Fruit fly (Drosophila melanogaster) whole organism, embryonic: Measurements from ENCODE around the gene Arp10.

ENCODE experiments used
- BEAF-32 ChIP-seq: fragments of 200-800 bp; sonication (Bioruptor generic); optimal IDR thresholded peaks from 3 replicates; lab custom pipeline; 2017; ENCODE audit warnings: missing biosample characterization, missing genetic modification characterization, mild to moderate bottlenecking, moderate library complexity, missing genetic modification reagents
- CG10654 ChIP-seq: fragments of 200-800 bp; sonication (Bioruptor generic); optimal IDR thresholded peaks from 2 replicates; lab custom pipeline; 2016; ENCODE audit warnings: missing biosample characterization, missing genetic modification characterization
- CG11085 ChIP-seq: fragments of 200-800 bp; sonication (Bioruptor generic); IDR thresholded peaks from 2 replicates; pipeline ENCODE4 v1.3.6; 2022; ENCODE audit warnings: missing biosample characterization, missing genetic modification characterization
- CG11696 ChIP-seq: fragments of 200-800 bp; sonication (Bioruptor generic); IDR thresholded peaks from 2 replicates; pipeline ENCODE4 v1.3.6; 2022; ENCODE audit warnings: missing biosample characterization, missing genetic modification characterization
- CG12219 ChIP-seq: fragments of 200-800 bp; sonication (Bioruptor generic); optimal IDR thresholded peaks from 3 replicates; lab custom pipeline; 2018; ENCODE audit warnings: missing biosample characterization, mild to moderate bottlenecking, missing genetic modification characterization
- CG1233 ChIP-seq: fragments of 200-800 bp; sonication (Bioruptor generic); optimal IDR thresholded peaks from 4 replicates; lab custom pipeline; 2018; ENCODE audit warnings: missing biosample characterization, mild to moderate bottlenecking, missing genetic modification characterization
- CG12769 ChIP-seq: fragments of 200-800 bp; sonication (Bioruptor generic); optimal IDR thresholded peaks from 2 replicates; lab custom pipeline; 2019; ENCODE audit warnings: missing biosample characterization, mild to moderate bottlenecking, missing genetic modification characterization, moderate library complexity
- CG14667 ChIP-seq: fragments of 200-800 bp; sonication (Bioruptor generic); IDR thresholded peaks from 2 replicates; pipeline ENCODE4 v1.3.6; 2022; ENCODE audit warnings: missing biosample characterization, missing genetic modification characterization
- CG1602 ChIP-seq: fragments of 200-800 bp; sonication (Bioruptor generic); optimal IDR thresholded peaks from 3 replicates; lab custom pipeline; 2016; ENCODE audit warnings: missing biosample characterization, missing genetic modification characterization
- CG1603 ChIP-seq: fragments of 200-800 bp; sonication (Bioruptor generic); optimal IDR thresholded peaks from 2 replicates; lab custom pipeline; 2019; ENCODE audit warnings: missing biosample characterization, mild to moderate bottlenecking, missing genetic modification characterization, moderate library complexity
- CG1647 ChIP-seq: fragments of 200-800 bp; sonication (Bioruptor generic); optimal IDR thresholded peaks from 3 replicates; lab custom pipeline; 2016; ENCODE audit warnings: missing biosample characterization, missing genetic modification characterization
- CG30020 ChIP-seq: fragments of 200-800 bp; optimal IDR thresholded peaks from 2 replicates; lab custom pipeline; 2019; ENCODE audit warnings: missing biosample characterization, mild to moderate bottlenecking, missing genetic modification characterization, moderate library complexity
- CG4404 ChIP-seq: fragments of 200-800 bp; sonication (Bioruptor generic); IDR thresholded peaks from 2 replicates; pipeline ENCODE4 v1.3.6; 2022; ENCODE audit warnings: missing biosample characterization, missing genetic modification characterization
- CG6654 ChIP-seq: fragments of 200-800 bp; sonication (Bioruptor generic); optimal IDR thresholded peaks from 2 replicates; lab custom pipeline; 2017; ENCODE audit warnings: missing biosample characterization, mild to moderate bottlenecking, missing genetic modification characterization
- CG6765 ChIP-seq: fragments of 200-800 bp; sonication (Bioruptor generic); optimal IDR thresholded peaks from 3 replicates; lab custom pipeline; 2017; ENCODE audit warnings: missing biosample characterization, mild to moderate bottlenecking, missing genetic modification characterization
- CG9215 ChIP-seq: fragments of 200-800 bp; sonication (Bioruptor generic); IDR thresholded peaks from 2 replicates; pipeline ENCODE4 v1.3.6; 2022; ENCODE audit warnings: missing biosample characterization, missing genetic modification characterization
- Elba2 ChIP-seq: fragments of 200-800 bp; sonication (Bioruptor generic); optimal IDR thresholded peaks from 3 replicates; lab custom pipeline; 2016; ENCODE audit warnings: missing biosample characterization, missing genetic modification characterization
- HLHmδ ChIP-seq: fragments of 200-800 bp; sonication (Bioruptor generic); optimal IDR thresholded peaks from 2 replicates; lab custom pipeline; 2018; ENCODE audit warnings: missing biosample characterization, mild to moderate bottlenecking, missing genetic modification characterization, moderate library complexity
- Hr39 ChIP-seq: fragments of >200 bp; optimal IDR thresholded peaks from 2 replicates; lab custom pipeline; 2017
- Hsf ChIP-seq: fragments of 200-800 bp; sonication (Bioruptor generic); optimal IDR thresholded peaks from 3 replicates; lab custom pipeline; 2016; ENCODE audit warnings: missing biosample characterization, missing genetic modification characterization
- Kr ChIP-seq: fragments of 200-800 bp; sonication (Bioruptor generic); optimal IDR thresholded peaks from 2 replicates; lab custom pipeline; 2017; ENCODE audit warnings: missing biosample characterization, mild to moderate bottlenecking, missing genetic modification characterization
- Mrtf ChIP-seq: fragments of 200-800 bp; sonication (Bioruptor generic); IDR thresholded peaks from 3 replicates; pipeline ENCODE4 v1.3.6; 2022; ENCODE audit warnings: missing biosample characterization, missing genetic modification characterization
- NFAT ChIP-seq: fragments of 200-800 bp; sonication (Bioruptor generic); IDR thresholded peaks from 2 replicates; pipeline ENCODE4 v1.3.6; 2022; ENCODE audit warnings: missing biosample characterization, missing genetic modification characterization
- NK7.1 ChIP-seq: fragments of 200-800 bp; sonication (Bioruptor generic); optimal IDR thresholded peaks from 3 replicates; lab custom pipeline; 2016; ENCODE audit warnings: missing biosample characterization, missing genetic modification characterization
- Nf-YB ChIP-seq: fragments of 200-800 bp; sonication (Bioruptor generic); optimal IDR thresholded peaks from 3 replicates; lab custom pipeline; 2019; ENCODE audit warnings: missing biosample characterization, mild to moderate bottlenecking, missing genetic modification characterization, moderate library complexity
- Sox100B ChIP-seq: fragments of 200-800 bp; sonication (Bioruptor generic); optimal IDR thresholded peaks from 3 replicates; lab custom pipeline; 2018; ENCODE audit warnings: missing biosample characterization, mild to moderate bottlenecking, missing genetic modification characterization
- Sox102F ChIP-seq: fragments of 200-800 bp; sonication (Bioruptor generic); optimal IDR thresholded peaks from 2 replicates; lab custom pipeline; 2018; ENCODE audit warnings: missing biosample characterization, mild to moderate bottlenecking, missing genetic modification characterization, moderate library complexity
- Spps ChIP-seq: fragments of 200-800 bp; sonication (Bioruptor generic); optimal IDR thresholded peaks from 2 replicates; lab custom pipeline; 2018; ENCODE audit warnings: missing biosample characterization, mild to moderate bottlenecking, missing genetic modification characterization
- Stat92E ChIP-seq, 3 experiments: fragments of >200 bp in 2 of 3; fragments of 200-800 bp in 1 of 3; sonication (Bioruptor generic) in 1 of 3; optimal IDR thresholded peaks; 2 replicates each; lab custom pipeline; 2017 to 2019; ENCODE audit warnings: missing biosample characterization in 3 of 3, missing genetic modification characterization in 3 of 3, mild to moderate bottlenecking in 1 of 3, moderate library complexity in 1 of 3
- Xbp1 ChIP-seq: fragments of 200-800 bp; sonication (Bioruptor generic); optimal IDR thresholded peaks from 3 replicates; lab custom pipeline; 2016; ENCODE audit warnings: missing biosample characterization, mild to moderate bottlenecking, missing genetic modification characterization
- YL-1 ChIP-seq: fragments of 200-800 bp; sonication (Bioruptor generic); optimal IDR thresholded peaks from 3 replicates; lab custom pipeline; 2017; ENCODE audit warnings: missing biosample characterization, mild to moderate bottlenecking, missing genetic modification characterization
- aop ChIP-seq: fragments of 200-800 bp; sonication (Bioruptor generic); IDR thresholded peaks from 2 replicates; pipeline ENCODE4 v1.3.6; 2022; ENCODE audit warnings: missing biosample characterization, missing genetic modification characterization
- chif ChIP-seq, 2 experiments: fragments of 200-800 bp; sonication (Bioruptor generic); optimal IDR thresholded peaks; 3 replicates each; lab custom pipeline; 2016; ENCODE audit warnings: missing biosample characterization in 2 of 2, missing genetic modification characterization in 2 of 2
- chn ChIP-seq: fragments of 200-800 bp; sonication (Bioruptor generic); optimal IDR thresholded peaks from 2 replicates; lab custom pipeline; 2016; ENCODE audit warnings: missing biosample characterization, missing genetic modification characterization
- fd3F ChIP-seq: fragments of 200-800 bp; sonication (Bioruptor generic); optimal IDR thresholded peaks from 2 replicates; lab custom pipeline; 2018; ENCODE audit warnings: missing biosample characterization, mild to moderate bottlenecking, missing genetic modification characterization, moderate library complexity
- fd64A ChIP-seq: fragments of 200-800 bp; sonication (Bioruptor generic); optimal IDR thresholded peaks from 3 replicates; lab custom pipeline; 2018; ENCODE audit warnings: missing biosample characterization, mild to moderate bottlenecking, missing genetic modification characterization
- fd96Cb ChIP-seq: fragments of 200-800 bp; sonication (Bioruptor generic); optimal IDR thresholded peaks from 2 replicates; lab custom pipeline; 2018; ENCODE audit warnings: missing biosample characterization, mild to moderate bottlenecking, missing genetic modification characterization, moderate library complexity
- fru ChIP-seq: fragments of >200 bp; optimal IDR thresholded peaks from 2 replicates; lab custom pipeline; 2017
- gsb ChIP-seq: fragments of 200-800 bp; sonication (Bioruptor generic); IDR thresholded peaks from 2 replicates; pipeline ENCODE4 v1.3.6; 2022; ENCODE audit warnings: missing biosample characterization, missing genetic modification characterization
- hb ChIP-seq: fragments of 200-800 bp; sonication (Bioruptor generic); IDR thresholded peaks from 3 replicates; pipeline ENCODE4 v1.3.6; 2022; ENCODE audit warnings: missing biosample characterization, missing genetic modification characterization; ENCODE audit not compliant: partially characterized antibody
- kah ChIP-seq: fragments of 200-800 bp; sonication (Bioruptor generic); optimal IDR thresholded peaks from 2 replicates; lab custom pipeline; 2018; ENCODE audit warnings: missing biosample characterization, mild to moderate bottlenecking, missing genetic modification characterization
- lbe ChIP-seq: fragments of 200-800 bp; sonication (Bioruptor generic); optimal IDR thresholded peaks from 2 replicates; lab custom pipeline; 2016; ENCODE audit warnings: missing biosample characterization, mild to moderate bottlenecking, missing genetic modification characterization
- luna ChIP-seq: fragments of 200-800 bp; sonication (Bioruptor generic); optimal IDR thresholded peaks from 2 replicates; lab custom pipeline; 2016; ENCODE audit warnings: missing biosample characterization, missing genetic modification characterization
- mam ChIP-seq: fragments of 200-800 bp; sonication (Bioruptor generic); optimal IDR thresholded peaks from 3 replicates; lab custom pipeline; 2016; ENCODE audit warnings: missing biosample characterization, missing genetic modification characterization
- mld ChIP-seq: fragments of 200-800 bp; sonication (Bioruptor generic); IDR thresholded peaks from 3 replicates; pipeline ENCODE4 v1.3.6; 2022; ENCODE audit warnings: missing biosample characterization, missing genetic modification characterization; ENCODE audit not compliant: partially characterized antibody
- nmo ChIP-seq: fragments of 200-800 bp; sonication (Bioruptor generic); optimal IDR thresholded peaks from 2 replicates; lab custom pipeline; 2018; ENCODE audit warnings: missing biosample characterization, mild to moderate bottlenecking, missing genetic modification characterization, moderate library complexity
- org-1 ChIP-seq: fragments of 200-800 bp; sonication (Bioruptor generic); optimal IDR thresholded peaks from 2 replicates; lab custom pipeline; 2017; ENCODE audit warnings: missing biosample characterization, missing genetic modification characterization
- pnt ChIP-seq: fragments of 200-800 bp; sonication (Bioruptor generic); optimal IDR thresholded peaks from 3 replicates; lab custom pipeline; 2016; ENCODE audit warnings: missing biosample characterization, missing genetic modification characterization
- ro ChIP-seq: fragments of 200-800 bp; sonication (Bioruptor generic); IDR thresholded peaks from 2 replicates; pipeline ENCODE4 v1.3.6; 2022; ENCODE audit warnings: missing biosample characterization, missing genetic modification characterization
- scrt ChIP-seq: fragments of 200-800 bp; sonication (Bioruptor generic); optimal IDR thresholded peaks from 2 replicates; lab custom pipeline; 2018; ENCODE audit warnings: missing biosample characterization, mild to moderate bottlenecking, missing genetic modification characterization, moderate library complexity
- sim ChIP-seq: fragments of 200-800 bp; sonication (Bioruptor generic); IDR thresholded peaks from 2 replicates; pipeline ENCODE4 v1.3.6; 2022; ENCODE audit warnings: missing biosample characterization, missing genetic modification characterization

Gene Arp10

dm6 chrX:19694792-19695558 lies 49.0 kb upstream of the Arp10 start, which contains the start of gene CG14229 (continued):
- TF ChIP-seq Stat92E (GFP tag; optimal IDR thresholded peaks at IDR 0.05; lab: Kevin White, UChicago): no peak
- no peak for TF ChIP-seq CG10654 (GFP tag; lab: Kevin White, UChicago)
- TF ChIP-seq CG6765 (GFP tag; lab: Kevin White, UChicago): no peak
- TF ChIP-seq chif (GFP tag; optimal IDR thresholded peaks at IDR 0.05; lab: Kevin White, UChicago): no peak
- TF ChIP-seq fd3F (GFP tag; lab: Kevin White, UChicago): no peak
- no peak for TF ChIP-seq NK7.1 (GFP tag; lab: Kevin White, UChicago)
- TF ChIP-seq Sox100B: no peak
- no peak for TF ChIP-seq sim
- TF ChIP-seq BEAF-32: peak; percentile 54
- no peak for TF ChIP-seq mld (GFP tag; lab: Robert Waterston, UW)
- TF ChIP-seq Elba2: peak; percentile 98
- no peak for TF ChIP-seq org-1 (GFP tag; lab: Kevin White, UChicago)
- TF ChIP-seq CG6654 (GFP tag; lab: Kevin White, UChicago): no peak
- no peak for TF ChIP-seq hb (GFP tag; lab: Robert Waterston, UW)
- TF ChIP-seq CG30020 (tag; lab: Kevin White, UChicago): no peak
- TF ChIP-seq fd96Cb (tag; lab: Kevin White, UChicago): no peak
- TF ChIP-seq YL-1: no peak
- no peak for TF ChIP-seq CG1647
- no peak for TF ChIP-seq Nf-YB (GFP tag; lab: Kevin White, UChicago)
- no peak for TF ChIP-seq pnt (GFP tag; lab: Kevin White, UChicago)
- no peak for TF ChIP-seq CG11085
- TF ChIP-seq CG11696 (GFP tag; lab: Robert Waterston, UW): peak; percentile 82
- TF ChIP-seq Sox102F (GFP tag; lab: Kevin White, UChicago): peak; percentile 10
- no peak for TF ChIP-seq fru
- no peak for TF ChIP-seq CG12219 (GFP tag; lab: Kevin White, UChicago)
- no peak for TF ChIP-seq scrt (GFP tag; lab: Kevin White, UChicago)
- peak; percentile 9 for TF ChIP-seq CG1603
- no peak for TF ChIP-seq CG1233 (GFP tag; lab: Kevin White, UChicago)
- TF ChIP-seq aop (GFP tag; lab: Robert Waterston, UW): no peak
- TF ChIP-seq Kr (GFP tag; lab: Kevin White, UChicago): no peak
- no peak for TF ChIP-seq lbe (GFP tag; lab: Kevin White, UChicago)
- no peak for TF ChIP-seq HLHmδ (GFP tag; lab: Kevin White, UChicago)
- TF ChIP-seq nmo (GFP tag; lab: Kevin White, UChicago): no peak
- no peak for TF ChIP-seq Hsf (GFP tag; lab: Kevin White, UChicago)
- no peak for TF ChIP-seq fd64A (GFP tag; lab: Kevin White, UChicago)
- no peak for TF ChIP-seq CG12769 (tag; lab: Kevin White, UChicago)
- TF ChIP-seq Spps (tag; lab: Kevin White, UChicago): no peak
- 0 out of 2 replicates have a peak, but pooled peaks have one; percentile 24 for TF ChIP-seq CG14667 (GFP tag; lab: Robert Waterston, UW)
- TF ChIP-seq luna (GFP tag; lab: Kevin White, UChicago): no peak
- no peak for TF ChIP-seq CG1602
- no peak for TF ChIP-seq Mrtf (GFP tag; lab: Robert Waterston, UW)
- TF ChIP-seq CG9215 (GFP tag; lab: Robert Waterston, UW): peak; percentile 43
- TF ChIP-seq chn (GFP tag; lab: Kevin White, UChicago): no peak
- TF ChIP-seq mam (GFP tag; lab: Kevin White, UChicago): no peak
- no peak for TF ChIP-seq NFAT (GFP tag; lab: Robert Waterston, UW)
- no peak for TF ChIP-seq ro (GFP tag; lab: Robert Waterston, UW)
- TF ChIP-seq gsb: no peak
- TF ChIP-seq Xbp1 (GFP tag; lab: Kevin White, UChicago): no peak
- no peak for TF ChIP-seq Hr39 (lab: Kevin White, UChicago)
- no peak for TF ChIP-seq CG4404
- no peak for TF ChIP-seq kah (GFP tag; lab: Kevin White, UChicago)
